Worm (Caenorhabditis elegans) whole organism, L1 larva: ENCODE measurements around the gene F32D8.1.
A peak's percentile ranks its signal among the peaks of the same experiment; 100 is the strongest.

Experiments
- alr-1 ChIP-seq: fragments of 200-800 bp; sonication (Bioruptor generic); optimal IDR thresholded peaks from 2 replicates; lab custom pipeline; 2018; ENCODE audit warnings: borderline replicate concordance, mild to moderate bottlenecking, missing genetic modification characterization, missing compliant biosample characterization
- blmp-1 ChIP-seq: fragments of 150-350 bp; optimal IDR thresholded peaks from 2 replicates; lab custom pipeline; 2014; ENCODE audit warnings: missing biosample characterization, missing genetic modification characterization
- ceh-82 ChIP-seq, 3 experiments: fragments of 150-350 bp in 1 of 3; sonication (generic microtip) in 2 of 3; optimal IDR thresholded peaks; 2 replicates each; lab custom pipeline; 2014 to 2017; ENCODE audit warnings: missing biosample characterization in 3 of 3, missing genetic modification characterization in 3 of 3
- ceh-88 ChIP-seq: fragments of 200-800 bp; sonication (Bioruptor generic); IDR thresholded peaks from 2 replicates; pipeline ENCODE4 v1.3.6; 2022; ENCODE audit warnings: missing genetic modification characterization, missing compliant biosample characterization
- ceh-90 ChIP-seq: sonication (generic microtip); optimal IDR thresholded peaks from 2 replicates; lab custom pipeline; 2016; ENCODE audit warnings: missing genetic modification characterization, missing compliant biosample characterization
- efl-1 ChIP-seq, 4 experiments: fragments of 150-350 bp; optimal IDR thresholded peaks in 3 of 4; peaks in 1 of 4; 1 replicate in 1 of 4; 2 replicates in 3 of 4; lab custom pipeline; 2014; ENCODE audit warnings: missing biosample characterization in 2 of 4, missing genetic modification characterization in 2 of 4, missing genetic modification reagents in 2 of 4
- elt-2 ChIP-seq: sonication (generic microtip); optimal IDR thresholded peaks from 2 replicates; lab custom pipeline; 2016; ENCODE audit warnings: missing genetic modification characterization, mild to moderate bottlenecking, inconsistent platforms, missing compliant biosample characterization, missing genetic modification reagents
- fkh-10 ChIP-seq: sonication (generic microtip); optimal IDR thresholded peaks from 2 replicates; lab custom pipeline; 2017; ENCODE audit warnings: missing biosample characterization, missing genetic modification reagents, missing genetic modification characterization
- fkh-8 ChIP-seq: sonication (generic microtip); optimal IDR thresholded peaks from 2 replicates; lab custom pipeline; 2016; ENCODE audit warnings: mild to moderate bottlenecking, missing genetic modification characterization, missing compliant biosample characterization
- hlh-17 ChIP-seq: fragments of 200-800 bp; sonication (Bioruptor generic); optimal IDR thresholded peaks from 2 replicates; lab custom pipeline; 2018; ENCODE audit warnings: missing genetic modification characterization, mild to moderate bottlenecking, missing compliant biosample characterization, moderate library complexity, borderline replicate concordance
- hpl-2 ChIP-seq: fragments of 150-350 bp; optimal IDR thresholded peaks from 2 replicates; lab custom pipeline; 2014; ENCODE audit warnings: missing biosample characterization, missing genetic modification reagents, missing genetic modification characterization
- irx-1 ChIP-seq: sonication (generic microtip); optimal IDR thresholded peaks from 2 replicates; lab custom pipeline; 2016; ENCODE audit warnings: missing genetic modification characterization, missing compliant biosample characterization
- jun-1 ChIP-seq: fragments of 150-350 bp; optimal IDR thresholded peaks from 2 replicates; lab custom pipeline; 2014; ENCODE audit warnings: missing biosample characterization, missing genetic modification reagents, missing genetic modification characterization
- lin-15B ChIP-seq: fragments of 150-350 bp; sonication (generic microtip); optimal IDR thresholded peaks from 3 replicates; lab custom pipeline; 2014; ENCODE audit warnings: missing biosample characterization, missing genetic modification characterization
- lin-35 ChIP-seq, 2 experiments: fragments of 150-350 bp; optimal IDR thresholded peaks; 2 replicates each; lab custom pipeline; 2014; ENCODE audit warnings: missing biosample characterization in 2 of 2, missing genetic modification characterization in 2 of 2, missing genetic modification reagents in 2 of 2
- nhr-12 ChIP-seq: sonication (generic microtip); optimal IDR thresholded peaks from 2 replicates; lab custom pipeline; 2017; ENCODE audit warnings: missing biosample characterization, missing genetic modification characterization
- nhr-19 ChIP-seq: fragments of 200-800 bp; sonication (Bioruptor generic); conservative IDR thresholded peaks from 2 replicates; pipeline ENCODE4 v1.3.6; 2022; ENCODE audit warnings: missing genetic modification characterization, missing compliant biosample characterization
- nhr-20 ChIP-seq: sonication (generic microtip); optimal IDR thresholded peaks from 2 replicates; lab custom pipeline; 2016; ENCODE audit warnings: mild to moderate bottlenecking, missing genetic modification characterization, missing compliant biosample characterization
- nhr-28 ChIP-seq: fragments of 150-350 bp; optimal IDR thresholded peaks from 2 replicates; lab custom pipeline; 2014; ENCODE audit warnings: missing biosample characterization, missing genetic modification characterization
- nhr-71 ChIP-seq: sonication (generic microtip); optimal IDR thresholded peaks from 2 replicates; lab custom pipeline; 2016; ENCODE audit warnings: mild to moderate bottlenecking, missing genetic modification characterization, moderate library complexity, missing compliant biosample characterization
- nhr-84 ChIP-seq: sonication (generic microtip); optimal IDR thresholded peaks from 2 replicates; lab custom pipeline; 2017; ENCODE audit warnings: missing biosample characterization, missing genetic modification characterization
- pax-3 ChIP-seq: fragments of 200-800 bp; sonication (Bioruptor generic); optimal IDR thresholded peaks from 2 replicates; lab custom pipeline; 2018; ENCODE audit warnings: mild to moderate bottlenecking, missing genetic modification characterization, moderate library complexity, missing compliant biosample characterization
- pqm-1 ChIP-seq: sonication (generic microtip); optimal IDR thresholded peaks from 3 replicates; lab custom pipeline; 2017; ENCODE audit warnings: missing biosample characterization, missing genetic modification characterization
- snpc-4 ChIP-seq: fragments of 150-350 bp; optimal IDR thresholded peaks from 2 replicates; lab custom pipeline; 2014; ENCODE audit warnings: missing biosample characterization, missing genetic modification characterization
- tlp-1 ChIP-seq: fragments of 150-350 bp; optimal IDR thresholded peaks from 2 replicates; lab custom pipeline; 2014; ENCODE audit warnings: missing biosample characterization, missing genetic modification characterization

The F32D8.1 gene

ce11 chrV:10929511-10929910, 48.9 kb downstream of the F32D8.1 start, which contains the start of gene F58B4.3:
Gene F58B4.3 (plus strand): TSS chrV:10929811.
- peak; percentile 64 for TF ChIP-seq fkh-8
- peak; percentile 31 for TF ChIP-seq pax-3 (tag; lab: Kevin White, UChicago)
- TF ChIP-seq nhr-20 (tag; lab: Kevin White, UChicago) = no peak
- peak; percentile 16 for TF ChIP-seq nhr-71 (tag; lab: Kevin White, UChicago)

- no peak for TF ChIP-seq hlh-17
- TF ChIP-seq ceh-90 = no peak
- no peak for TF ChIP-seq ceh-88 (GFP tag; lab: Robert Waterston, UW)
- no peak for TF ChIP-seq nhr-84 (tag; lab: Kevin White, UChicago)
- TF ChIP-seq snpc-4 (tag; lab: Kevin White, UChicago) = no peak
- TF ChIP-seq lin-15B (tag; lab: Kevin White, UChicago) = no peak
- no peak for TF ChIP-seq ceh-82 (tag; optimal IDR thresholded peaks at IDR 0.05; lab: Kevin White, UChicago)
- no peak for TF ChIP-seq nhr-28 (tag; lab: Kevin White, UChicago)
- no peak for TF ChIP-seq nhr-19 (GFP tag; lab: Robert Waterston, UW)
- no peak for TF ChIP-seq tlp-1 (tag; lab: Kevin White, UChicago)
- TF ChIP-seq pqm-1 (tag; lab: Kevin White, UChicago) = no peak
- TF ChIP-seq, all 84 proteins: peak for 0
These were observed 50.6 kb downstream of the F32D8.1 start, which contains the start of gene scvp-1 for ce11 chrV:10931189-10931588. Gene scvp-1 (minus strand): TSS chrV:10931289.

ce11 chrV:10932411-10932810, 51.8 kb downstream of the F32D8.1 start, which contains the start of gene F58B4.5:
Gene F58B4.5 (plus strand): TSS chrV:10932693.
- TF ChIP-seq nhr-20 (tag; lab: Kevin White, UChicago) (peak; percentile 51), lin-35 (GFP tag; optimal IDR thresholded peaks at IDR 0.05; lab: Kevin White, UChicago) (peak in 1 of 2 experiments; percentile 19), fkh-10 (GFP tag; lab: Kevin White, UChicago) (no peak), elt-2 (tag; lab: Kevin White, UChicago) (peak; percentile 89), efl-1 (optimal IDR thresholded peaks at IDR 0.05; lab: Kevin White, UChicago) (no peak), efl-1 (GFP tag; optimal IDR thresholded peaks at IDR 0.05 in 1 of 2; lab: Kevin White, UChicago) (peak in 1 of 2 experiments; percentile 43), alr-1 (tag; lab: Kevin White, UChicago) (no peak), blmp-1 (tag; lab: Kevin White, UChicago) (no peak), snpc-4 (tag; lab: Kevin White, UChicago) (no peak), nhr-12 (tag; lab: Kevin White, UChicago) (no peak), hpl-2 (GFP tag; lab: Kevin White, UChicago) (no peak), jun-1 (no peak), irx-1 (tag; lab: Kevin White, UChicago) (no peak)
